Worm (Caenorhabditis elegans): ENCODE results near the gene M151.2.

The M151.2 gene

ce11 chrII:3630810-3631209 is at the start of gene M151.2:
M151.2 (plus strand) TSS chrII:3631110.
- TF ChIP-seq ztf-11 (tag; optimal IDR thresholded peaks at IDR 0.05) (no peak), elt-3 (tag; optimal IDR thresholded peaks at IDR 0.05) (no peak), M03D4.4 (tag; optimal IDR thresholded peaks at IDR 0.05) (no peak), ceh-39 (tag; optimal IDR thresholded peaks at IDR 0.05) (no peak), nhr-237 (tag; optimal IDR thresholded peaks at IDR 0.05) (no peak), unc-62 (GFP tag; optimal IDR thresholded peaks at IDR 0.05) (no peak), elt-1 (tag; optimal IDR thresholded peaks at IDR 0.05; ENCODE audit: borderline replicate concordance, insufficient read depth) (no peak)

- TF ChIP-seq hlh-1 (tag; optimal IDR thresholded peaks at IDR 0.05) = no peak
- TF ChIP-seq drap-1 (GFP tag; optimal IDR thresholded peaks at IDR 0.05) = no peak
- no peak for TF ChIP-seq lsy-2 (tag; optimal IDR thresholded peaks at IDR 0.05)
- TF ChIP-seq nhr-2 (tag; optimal IDR thresholded peaks at IDR 0.05) = no peak
- TF ChIP-seq blmp-1 (tag; optimal IDR thresholded peaks at IDR 0.05) = no peak
- TF ChIP-seq elt-3 (tag; optimal IDR thresholded peaks at IDR 0.05) = no peak
- no peak for TF ChIP-seq ztf-11 (tag; optimal IDR thresholded peaks at IDR 0.05)
- TF ChIP-seq flh-1 (GFP tag; optimal IDR thresholded peaks at IDR 0.05) = no peak
- no peak for TF ChIP-seq sptf-1 (tag; optimal IDR thresholded peaks at IDR 0.05)
- no peak for TF ChIP-seq ces-1 (GFP tag; optimal IDR thresholded peaks at IDR 0.05)
- TF ChIP-seq ceh-39 (tag; optimal IDR thresholded peaks at IDR 0.05) = no peak
- TF ChIP-seq pha-4 (tag; optimal IDR thresholded peaks at IDR 0.05) = no peak
- TF ChIP-seq nhr-76 (tag; optimal IDR thresholded peaks at IDR 0.05) = no peak
- TF ChIP-seq mep-1 (tag; optimal IDR thresholded peaks at IDR 0.05) = no peak
- no peak for TF ChIP-seq lin-13 (tag; optimal IDR thresholded peaks at IDR 0.05)
- no peak for TF ChIP-seq bed-3 (GFP tag; optimal IDR thresholded peaks at IDR 0.05)
- no peak for TF ChIP-seq nhr-237 (tag; optimal IDR thresholded peaks at IDR 0.05)
These were observed 49.2 kb upstream of the M151.2 start, which contains the start of gene srh-59 for ce11 chrII:3581752-3582151. srh-59 (plus strand) TSS chrII:3582052.

- TF ChIP-seq sptf-1 (tag; optimal IDR thresholded peaks at IDR 0.05) (no peak), ztf-11 (tag; optimal IDR thresholded peaks at IDR 0.05) (no peak), nhr-2 (tag; optimal IDR thresholded peaks at IDR 0.05) (no peak), lin-13 (tag; optimal IDR thresholded peaks at IDR 0.05) (no peak), mep-1 (tag; optimal IDR thresholded peaks at IDR 0.05) (no peak)
These were observed 47.5 kb upstream of the M151.2 start, which contains the start of gene srh-60 for ce11 chrII:3583402-3583801. srh-60 (plus strand) TSS chrII:3583702.

ce11 chrII:3595339-3595738 is 35.6 kb upstream of the M151.2 start, which contains the start of gene Y49F6A.12:
Y49F6A.12 (plus strand) TSS chrII:3595639.
- TF ChIP-seq elt-1 (tag; optimal IDR thresholded peaks at IDR 0.05; ENCODE audit: borderline replicate concordance, insufficient read depth) (no peak), unc-39 (tag; optimal IDR thresholded peaks at IDR 0.05) (no peak), lsy-2 (tag; optimal IDR thresholded peaks at IDR 0.05) (no peak), lin-13 (tag; optimal IDR thresholded peaks at IDR 0.05) (no peak), nhr-76 (tag; optimal IDR thresholded peaks at IDR 0.05) (no peak), M03D4.4 (tag; optimal IDR thresholded peaks at IDR 0.05) (no peak), drap-1 (GFP tag; optimal IDR thresholded peaks at IDR 0.05) (no peak), lin-32 (GFP tag; optimal IDR thresholded peaks at IDR 0.05) (no peak), ztf-11 (tag; optimal IDR thresholded peaks at IDR 0.05) (no peak), snpc-4 (tag; optimal IDR thresholded peaks at IDR 0.05) (no peak), elt-3 (tag; optimal IDR thresholded peaks at IDR 0.05) (no peak), mab-5 (tag; optimal IDR thresholded peaks at IDR 0.05) (no peak), ceh-43 (GFP tag; optimal IDR thresholded peaks at IDR 0.05) (no peak)

ce11 chrII:3598721-3599120 is 32.2 kb upstream of the M151.2 start, which contains the start of gene Y49F6A.11:
Y49F6A.11 (minus strand) TSS chrII:3598821.
- TF ChIP-seq cnd-1 (tag; optimal IDR thresholded peaks at IDR 0.05) (no peak), sem-2 (GFP tag; optimal IDR thresholded peaks at IDR 0.05) (no peak), flh-1 (GFP tag; optimal IDR thresholded peaks at IDR 0.05) (no peak)

ce11 chrII:3604578-3604977 is 26.3 kb upstream of the M151.2 start:
- no peak for TF ChIP-seq ceh-83 (GFP tag; optimal IDR thresholded peaks at IDR 0.05)
- no peak for TF ChIP-seq ceh-39 (tag; optimal IDR thresholded peaks at IDR 0.05)
- TF ChIP-seq nhr-237 (tag; optimal IDR thresholded peaks at IDR 0.05) = no peak
- TF ChIP-seq ceh-43 (GFP tag; optimal IDR thresholded peaks at IDR 0.05) = no peak
- TF ChIP-seq mep-1 (tag; optimal IDR thresholded peaks at IDR 0.05) = no peak
- TF ChIP-seq cnd-1 (tag; optimal IDR thresholded peaks at IDR 0.05) = no peak
- no peak for TF ChIP-seq elt-3 (tag; optimal IDR thresholded peaks at IDR 0.05)
- no peak for TF ChIP-seq unc-120 (tag; optimal IDR thresholded peaks at IDR 0.05; ENCODE audit: poor library complexity, severe bottlenecking)
- TF ChIP-seq bed-3 (GFP tag; optimal IDR thresholded peaks at IDR 0.05) = no peak
- no peak for TF ChIP-seq sem-2 (GFP tag; optimal IDR thresholded peaks at IDR 0.05)
- TF ChIP-seq unc-39 (tag; optimal IDR thresholded peaks at IDR 0.05) = no peak
- no peak for TF ChIP-seq drap-1 (GFP tag; optimal IDR thresholded peaks at IDR 0.05)
